Worm (Caenorhabditis elegans): ENCODE results near the gene M05D6.1.

ce11 chrII:8440097-8440496 lies 35.1 kb downstream of the M05D6.1 start:
- no peak for TF ChIP-seq nhr-12 (tag; optimal IDR thresholded peaks at IDR 0.05)
- TF ChIP-seq pha-4 (tag; optimal IDR thresholded peaks at IDR 0.05), result no peak
- TF ChIP-seq ztf-4 (tag; optimal IDR thresholded peaks at IDR 0.05), result no peak
- TF ChIP-seq ceh-82 (tag; optimal IDR thresholded peaks at IDR 0.05), result no peak
- no peak for TF ChIP-seq jun-1 (tag; optimal IDR thresholded peaks at IDR 0.05)
- TF ChIP-seq nhr-11 (tag; optimal IDR thresholded peaks at IDR 0.05), result no peak
- no peak for TF ChIP-seq nhr-28 (tag; optimal IDR thresholded peaks at IDR 0.05)
- no peak for TF ChIP-seq unc-62 (GFP tag; optimal IDR thresholded peaks at IDR 0.05)
- peak; percentile 50 for TF ChIP-seq nhr-23 (tag; optimal IDR thresholded peaks at IDR 0.05)
- no peak for TF ChIP-seq ama-1 (optimal IDR thresholded peaks at IDR 0.05)
- TF ChIP-seq lin-15B (tag; optimal IDR thresholded peaks at IDR 0.05), result no peak
- no peak for TF ChIP-seq ceh-16 (tag; optimal IDR thresholded peaks at IDR 0.05)
- no peak for TF ChIP-seq nhr-237 (tag; optimal IDR thresholded peaks at IDR 0.05)
- no peak for TF ChIP-seq egl-27 (tag; optimal IDR thresholded peaks at IDR 0.05)

Measured in whole organism, L3 larva.